Worm (Caenorhabditis elegans): Measurements from ENCODE around the gene C02B4.3.

DNA sequence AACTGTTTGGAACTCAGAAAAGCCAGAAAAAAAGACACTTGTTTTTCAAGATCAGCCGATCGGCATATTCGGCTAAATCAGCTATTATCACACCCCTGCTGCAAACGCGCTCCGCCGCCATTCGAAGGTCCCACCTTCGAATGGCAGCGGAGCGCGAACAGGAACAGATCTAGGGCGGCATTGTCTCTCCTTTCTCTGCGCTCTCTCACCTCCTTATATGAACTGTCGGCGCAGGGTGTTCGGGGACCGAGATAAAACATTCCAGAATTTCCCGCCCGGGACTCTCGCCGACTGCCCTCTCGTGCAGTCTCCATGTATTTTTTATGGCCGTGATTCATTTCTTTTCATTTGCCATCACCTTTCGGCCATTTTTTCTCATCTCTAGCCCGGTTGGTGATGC lies 41.2 kb downstream of the C02B4.3 start:
- no peak for TF ChIP-seq tab-1 (GFP tag; IDR thresholded peaks at IDR 0.05)
- no peak for TF ChIP-seq klf-2 (GFP tag; conservative IDR thresholded peaks at IDR 0.05)
- TF ChIP-seq flt-1 (GFP tag; IDR thresholded peaks at IDR 0.05), result no peak
- no peak for TF ChIP-seq ztf-29 (GFP tag; IDR thresholded peaks at IDR 0.05)
